Fruit fly (Drosophila melanogaster) whole organism: ENCODE measurements around the gene not.

ENCODE experiments used
- CG8478 ChIP-seq: fragments of >200 bp; optimal IDR thresholded peaks from 2 replicates; lab custom pipeline; 2018; ENCODE audit warnings: inconsistent platforms
- Dll ChIP-seq: fragments of >200 bp; optimal IDR thresholded peaks from 2 replicates; lab custom pipeline; 2017
- EcR ChIP-seq, 2 experiments: fragments of >200 bp; optimal IDR thresholded peaks; 2 replicates each; lab custom pipeline; 2017; ENCODE audit warnings: missing biosample characterization in 2 of 2, missing genetic modification characterization in 2 of 2, missing genetic modification reagents in 2 of 2
- pan ChIP-seq: fragments of >200 bp; optimal IDR thresholded peaks from 2 replicates; lab custom pipeline; 2017
- psq ChIP-seq: fragments of >200 bp; optimal IDR thresholded peaks from 2 replicates; lab custom pipeline; 2017
- usp ChIP-seq: fragments of >200 bp; optimal IDR thresholded peaks from 2 replicates; lab custom pipeline; 2017; ENCODE audit warnings: missing biosample characterization, missing genetic modification characterization, mixed read lengths

The not gene

dm6 chr3L:18634792-18635471, 13.0 kb upstream of the not start:
- TF ChIP-seq pan (lab: Kevin White, UChicago) = peak; percentile 32
- no peak for TF ChIP-seq psq (lab: Kevin White, UChicago)
- no peak for TF ChIP-seq Dll
- no peak for TF ChIP-seq CG8478 (lab: Kevin White, UChicago)
- TF ChIP-seq EcR (GFP tag; optimal IDR thresholded peaks at IDR 0.05; lab: Kevin White, UChicago) = no peak
- TF ChIP-seq usp (GFP tag; lab: Kevin White, UChicago) = no peak

dm6 chr3L:18633084-18633483, 11.2 kb upstream of the not start:
- TF ChIP-seq EcR (GFP tag; optimal IDR thresholded peaks at IDR 0.05; lab: Kevin White, UChicago) = no peak
- TF ChIP-seq CG8478 (lab: Kevin White, UChicago) = no peak
- no peak for TF ChIP-seq psq (lab: Kevin White, UChicago)
- TF ChIP-seq pan (lab: Kevin White, UChicago) = no peak
- no peak for TF ChIP-seq Dll
- TF ChIP-seq usp (GFP tag; lab: Kevin White, UChicago) = no peak

DNA sequence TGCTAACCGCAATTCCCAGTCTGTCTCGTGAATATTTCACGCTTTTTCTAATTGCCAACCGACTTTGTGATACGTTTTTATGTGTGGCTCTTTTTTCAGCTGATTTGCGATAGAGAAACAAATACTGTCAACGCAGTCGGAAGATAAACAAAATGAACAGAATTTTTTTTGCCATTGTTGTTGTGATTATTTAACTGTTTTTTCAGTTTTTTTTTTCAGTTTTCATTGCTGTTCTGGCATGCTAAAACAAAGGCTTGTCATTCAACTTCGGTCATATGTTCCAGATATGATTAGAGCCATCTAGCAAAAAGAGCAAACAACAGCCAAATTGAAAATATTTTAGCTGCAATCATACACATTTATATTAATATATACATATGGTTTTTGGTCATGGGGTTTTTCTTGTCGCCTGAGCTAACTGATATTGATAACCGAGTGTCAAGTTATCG, 10.3 kb upstream of the not start:
- TF ChIP-seq EcR (GFP tag; optimal IDR thresholded peaks at IDR 0.05; lab: Kevin White, UChicago) (no peak), CG8478 (lab: Kevin White, UChicago) (no peak), usp (GFP tag; lab: Kevin White, UChicago) (no peak), pan (lab: Kevin White, UChicago) (no peak), Dll (no peak), psq (lab: Kevin White, UChicago) (no peak)

dm6 chr3L:18629874-18630273, 7.9 kb upstream of the not start:
- TF ChIP-seq Dll = no peak
- no peak for TF ChIP-seq psq (lab: Kevin White, UChicago)
- no peak for TF ChIP-seq pan (lab: Kevin White, UChicago)
- TF ChIP-seq usp (GFP tag; lab: Kevin White, UChicago) = no peak
- no peak for TF ChIP-seq EcR (GFP tag; optimal IDR thresholded peaks at IDR 0.05; lab: Kevin White, UChicago)
- TF ChIP-seq CG8478 (lab: Kevin White, UChicago) = no peak

dm6 chr3L:18628458-18628857, 6.5 kb upstream of the not start:
- no peak for TF ChIP-seq psq (lab: Kevin White, UChicago)
- TF ChIP-seq pan (lab: Kevin White, UChicago) = no peak
- no peak for TF ChIP-seq usp (GFP tag; lab: Kevin White, UChicago)
- TF ChIP-seq CG8478 (lab: Kevin White, UChicago) = no peak
- TF ChIP-seq EcR (GFP tag; optimal IDR thresholded peaks at IDR 0.05; lab: Kevin White, UChicago) = no peak
- TF ChIP-seq Dll = no peak

DNA sequence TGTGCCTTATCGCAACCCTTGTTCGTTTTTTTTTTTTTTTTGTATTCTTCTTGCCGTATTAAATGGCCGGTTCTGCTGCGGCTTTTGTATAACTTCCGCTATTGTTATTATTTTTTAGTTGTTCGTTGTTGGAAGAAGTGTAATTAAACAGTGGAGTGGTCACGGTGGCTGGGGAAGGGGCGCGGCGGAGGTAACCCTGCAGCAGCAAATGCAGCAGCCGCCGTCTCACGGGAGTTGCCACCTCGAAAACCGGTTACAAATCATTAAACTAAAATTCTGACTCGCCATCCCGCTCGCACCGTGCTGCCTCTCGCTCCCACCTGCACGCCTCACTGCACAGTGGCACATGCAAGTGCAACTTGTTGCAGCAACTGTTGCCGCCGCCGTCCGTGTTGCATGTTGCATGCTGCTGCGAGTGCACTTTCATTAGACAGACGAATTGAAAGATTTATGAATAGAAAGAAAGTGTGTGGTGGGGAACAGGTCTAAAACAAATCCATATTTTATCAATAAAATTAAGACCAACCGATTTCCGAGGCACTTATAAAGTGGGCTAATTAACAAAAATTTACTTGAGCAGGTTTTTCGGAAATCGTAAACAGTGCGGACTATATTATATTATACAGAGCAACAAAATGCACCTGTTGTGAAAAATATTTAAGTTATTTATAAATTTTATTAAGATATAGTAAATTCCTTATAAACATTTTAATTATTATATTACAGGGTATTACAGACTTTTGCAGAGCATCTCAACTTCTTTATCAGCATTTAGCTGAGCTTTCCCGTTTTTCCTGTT, 5.9 kb upstream of the not start:
- no peak for TF ChIP-seq psq (lab: Kevin White, UChicago)
- TF ChIP-seq CG8478 (lab: Kevin White, UChicago) = no peak
- no peak for TF ChIP-seq EcR (GFP tag; optimal IDR thresholded peaks at IDR 0.05; lab: Kevin White, UChicago)
- no peak for TF ChIP-seq usp (GFP tag; lab: Kevin White, UChicago)
- no peak for TF ChIP-seq Dll

DNA sequence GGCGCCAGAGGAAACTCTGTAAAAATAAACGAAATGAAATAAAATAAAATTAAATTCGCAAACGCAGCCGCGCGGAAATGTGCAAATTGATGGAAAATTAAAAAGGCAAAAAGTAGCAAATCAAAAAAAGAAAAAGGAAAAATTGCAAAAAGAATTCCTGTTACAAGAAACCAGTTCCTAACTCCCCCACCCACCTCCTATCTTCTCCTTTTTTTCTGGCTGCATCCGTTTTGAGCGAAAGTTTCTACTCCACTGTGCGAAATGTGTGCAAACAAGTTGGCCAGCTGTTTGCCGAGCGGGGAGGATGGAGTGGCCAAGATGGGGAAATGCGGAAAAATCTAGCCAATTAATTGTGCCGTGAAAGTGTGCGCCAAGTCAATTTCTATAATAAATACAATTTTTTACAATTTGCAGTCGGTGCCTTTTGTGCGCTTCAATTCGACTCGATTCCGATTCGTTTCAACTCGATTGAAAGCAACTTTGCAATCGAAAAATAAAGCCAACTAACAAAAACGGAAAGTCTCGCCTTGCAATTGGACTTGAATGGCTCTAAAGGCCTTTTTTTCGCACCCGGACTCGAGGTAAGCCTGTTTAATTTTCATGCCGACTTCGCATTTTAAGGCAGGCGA, 4.6 kb upstream of the not start:
- TF ChIP-seq CG8478 (lab: Kevin White, UChicago) = no peak
- TF ChIP-seq psq (lab: Kevin White, UChicago) = no peak
- TF ChIP-seq Dll = no peak
- no peak for TF ChIP-seq usp (GFP tag; lab: Kevin White, UChicago)
- no peak for TF ChIP-seq pan (lab: Kevin White, UChicago)
- TF ChIP-seq EcR (GFP tag; optimal IDR thresholded peaks at IDR 0.05; lab: Kevin White, UChicago) = no peak

dm6 chr3L:18625786-18626185, 3.9 kb upstream of the not start, which contains the start of gene MYPT-75D:
Gene MYPT-75D (plus strand): TSS chr3L:18625959.
- no peak for TF ChIP-seq Dll
- no peak for TF ChIP-seq psq (lab: Kevin White, UChicago)
- no peak for TF ChIP-seq EcR (GFP tag; optimal IDR thresholded peaks at IDR 0.05; lab: Kevin White, UChicago)
- TF ChIP-seq usp (GFP tag; lab: Kevin White, UChicago) = no peak
- no peak for TF ChIP-seq pan (lab: Kevin White, UChicago)
- TF ChIP-seq CG8478 (lab: Kevin White, UChicago) = no peak

- TF ChIP-seq pan (lab: Kevin White, UChicago) = no peak
- no peak for TF ChIP-seq usp (GFP tag; lab: Kevin White, UChicago)
- TF ChIP-seq CG8478 (lab: Kevin White, UChicago) = no peak
- TF ChIP-seq EcR (GFP tag; optimal IDR thresholded peaks at IDR 0.05; lab: Kevin White, UChicago) = no peak
- TF ChIP-seq psq (lab: Kevin White, UChicago) = no peak
- no peak for TF ChIP-seq Dll
These were observed 452 bp upstream of the not start, which contains the start of gene bora for dm6 chr3L:18622422-18622739. Gene bora (plus strand): TSS chr3L:18622692.

- TF ChIP-seq Dll (peak; percentile 79), psq (lab: Kevin White, UChicago) (no peak), pan (lab: Kevin White, UChicago) (peak; percentile 61), usp (GFP tag; lab: Kevin White, UChicago) (no peak), CG8478 (lab: Kevin White, UChicago) (no peak), EcR (GFP tag; optimal IDR thresholded peaks at IDR 0.05; lab: Kevin White, UChicago) (peak; percentile 92 to 99)
These were observed 768 bp downstream of the not start for dm6 chr3L:18620988-18621734.
